Worm (Caenorhabditis elegans) whole organism, L2 larva: ENCODE measurements around the gene F10C2.3.

Experiments used
- C34F6.9 ChIP-seq: fragments of 150-350 bp; optimal IDR thresholded peaks from 2 replicates; lab custom pipeline; 2014; ENCODE audit warnings: missing biosample characterization, missing genetic modification characterization
- F13H6.1 ChIP-seq: sonication (generic microtip); optimal IDR thresholded peaks from 2 replicates; lab custom pipeline; 2016; ENCODE audit warnings: missing genetic modification characterization, missing compliant biosample characterization
- R02D3.7 ChIP-seq: fragments of 150-350 bp; optimal IDR thresholded peaks from 2 replicates; lab custom pipeline; 2014; ENCODE audit warnings: missing biosample characterization, missing genetic modification characterization
- Y55F3AM.14 ChIP-seq: fragments of 200-800 bp; sonication (Bioruptor generic); optimal IDR thresholded peaks from 2 replicates; lab custom pipeline; 2018; ENCODE audit warnings: mild to moderate bottlenecking, missing genetic modification characterization, missing compliant biosample characterization
- ZK546.5 ChIP-seq: sonication (generic microtip); optimal IDR thresholded peaks from 2 replicates; lab custom pipeline; 2017; ENCODE audit warnings: missing biosample characterization, missing genetic modification characterization
- alr-1 ChIP-seq: fragments of 150-350 bp; optimal IDR thresholded peaks from 2 replicates; lab custom pipeline; 2014; ENCODE audit warnings: missing biosample characterization, missing genetic modification characterization
- aly-2 ChIP-seq: fragments of 150-350 bp; optimal IDR thresholded peaks from 2 replicates; lab custom pipeline; 2014; ENCODE audit warnings: missing biosample characterization, missing genetic modification characterization
- ama-1 ChIP-seq: fragments of 150-350 bp; optimal IDR thresholded peaks from 2 replicates; lab custom pipeline; 2018; ENCODE audit warnings: inconsistent platforms
- blmp-1 ChIP-seq: sonication (generic microtip); optimal IDR thresholded peaks from 2 replicates; lab custom pipeline; 2017; ENCODE audit warnings: missing genetic modification characterization, mild to moderate bottlenecking, missing compliant biosample characterization, antibody characterized with exemption, moderate library complexity; ENCODE audit not compliant: insufficient read depth
- ceh-16 ChIP-seq: fragments of 150-350 bp; optimal IDR thresholded peaks from 2 replicates; lab custom pipeline; 2014; ENCODE audit warnings: missing biosample characterization, missing genetic modification characterization
- ceh-82 ChIP-seq: fragments of 150-350 bp; optimal IDR thresholded peaks from 2 replicates; lab custom pipeline; 2014; ENCODE audit warnings: missing biosample characterization, missing genetic modification characterization
- crh-2 ChIP-seq: sonication (generic microtip); optimal IDR thresholded peaks from 2 replicates; lab custom pipeline; 2017; ENCODE audit warnings: missing biosample characterization, missing genetic modification characterization
- dmd-4 ChIP-seq: sonication (generic microtip); optimal IDR thresholded peaks from 2 replicates; lab custom pipeline; 2017; ENCODE audit warnings: missing biosample characterization, missing genetic modification characterization
- egl-27 ChIP-seq: sonication (generic microtip); optimal IDR thresholded peaks from 3 replicates; lab custom pipeline; 2017; ENCODE audit warnings: missing biosample characterization, missing genetic modification reagents, missing genetic modification characterization
- elt-1 ChIP-seq: fragments of 150-350 bp; optimal IDR thresholded peaks from 2 replicates; lab custom pipeline; 2014; ENCODE audit warnings: missing biosample characterization, missing genetic modification characterization
- elt-3 ChIP-seq: sonication (generic microtip); optimal IDR thresholded peaks from 2 replicates; lab custom pipeline; 2017; ENCODE audit warnings: missing biosample characterization, missing genetic modification characterization
- fos-1 ChIP-seq: fragments of 150-350 bp; optimal IDR thresholded peaks from 2 replicates; lab custom pipeline; 2014; ENCODE audit warnings: missing biosample characterization, missing genetic modification characterization
- gmeb-1 ChIP-seq: fragments of 150-350 bp; optimal IDR thresholded peaks from 2 replicates; lab custom pipeline; 2014; ENCODE audit warnings: missing biosample characterization, missing genetic modification characterization
- lin-11 ChIP-seq: fragments of 150-350 bp; sonication (generic microtip); optimal IDR thresholded peaks from 2 replicates; lab custom pipeline; 2014; ENCODE audit warnings: missing biosample characterization, missing genetic modification characterization, inconsistent platforms, mixed read lengths
- lin-13 ChIP-seq: fragments of 150-350 bp; optimal IDR thresholded peaks from 2 replicates; lab custom pipeline; 2014; ENCODE audit warnings: missing biosample characterization, missing genetic modification reagents, missing genetic modification characterization
- lin-39 ChIP-seq: fragments of 150-350 bp; optimal IDR thresholded peaks from 2 replicates; lab custom pipeline; 2014; ENCODE audit warnings: missing biosample characterization, missing genetic modification reagents, missing genetic modification characterization
- lsy-2 ChIP-seq, 2 experiments: fragments of 150-350 bp in 1 of 2; sonication (generic microtip) in 1 of 2; optimal IDR thresholded peaks; 2 replicates each; lab custom pipeline; 2014 to 2017; ENCODE audit warnings: missing biosample characterization in 2 of 2, missing genetic modification characterization in 2 of 2
- mab-5 ChIP-seq: fragments of 150-350 bp; optimal IDR thresholded peaks from 2 replicates; lab custom pipeline; 2014; ENCODE audit warnings: missing biosample characterization, missing genetic modification characterization
- mbf-1 ChIP-seq: sonication (generic microtip); optimal IDR thresholded peaks from 2 replicates; lab custom pipeline; 2017; ENCODE audit warnings: missing biosample characterization, missing genetic modification characterization
- mdl-1 ChIP-seq, 2 experiments: fragments of 150-350 bp in 1 of 2; sonication (generic microtip) in 1 of 2; optimal IDR thresholded peaks; 2 replicates each; lab custom pipeline; 2017; ENCODE audit warnings: missing biosample characterization in 2 of 2, missing genetic modification characterization in 2 of 2
- nhr-10 ChIP-seq: sonication (generic microtip); optimal IDR thresholded peaks from 2 replicates; lab custom pipeline; 2017; ENCODE audit warnings: missing biosample characterization, missing genetic modification characterization
- nhr-11 ChIP-seq: fragments of 150-350 bp; optimal IDR thresholded peaks from 2 replicates; lab custom pipeline; 2014; ENCODE audit warnings: missing biosample characterization, missing genetic modification characterization
- nhr-12 ChIP-seq: fragments of 150-350 bp; optimal IDR thresholded peaks from 2 replicates; lab custom pipeline; 2014; ENCODE audit warnings: missing biosample characterization, missing genetic modification characterization
- nhr-129 ChIP-seq: fragments of 150-350 bp; optimal IDR thresholded peaks from 2 replicates; lab custom pipeline; 2014; ENCODE audit warnings: missing biosample characterization, missing genetic modification characterization
- nhr-21 ChIP-seq: fragments of 150-350 bp; optimal IDR thresholded peaks from 2 replicates; lab custom pipeline; 2014; ENCODE audit warnings: missing biosample characterization, missing genetic modification characterization
- nhr-23 ChIP-seq: fragments of 150-350 bp; optimal IDR thresholded peaks from 2 replicates; lab custom pipeline; 2014; ENCODE audit warnings: missing biosample characterization, missing genetic modification reagents, missing genetic modification characterization
- nhr-237 ChIP-seq: fragments of 150-350 bp; optimal IDR thresholded peaks from 2 replicates; lab custom pipeline; 2014; ENCODE audit warnings: missing biosample characterization, missing genetic modification characterization
- nhr-25 ChIP-seq: fragments of 150-350 bp; sonication (generic microtip); optimal IDR thresholded peaks from 3 replicates; lab custom pipeline; 2014; ENCODE audit warnings: missing biosample characterization, missing genetic modification characterization
- nhr-6 ChIP-seq: fragments of 150-350 bp; optimal IDR thresholded peaks from 2 replicates; lab custom pipeline; 2014; ENCODE audit warnings: missing biosample characterization, missing genetic modification characterization
- nhr-77 ChIP-seq: fragments of 150-350 bp; optimal IDR thresholded peaks from 2 replicates; lab custom pipeline; 2014; ENCODE audit warnings: missing biosample characterization, missing genetic modification characterization
- peb-1 ChIP-seq: fragments of 150-350 bp; optimal IDR thresholded peaks from 2 replicates; lab custom pipeline; 2014; ENCODE audit warnings: missing biosample characterization, missing genetic modification characterization
- sem-4 ChIP-seq: fragments of 150-350 bp; optimal IDR thresholded peaks from 2 replicates; lab custom pipeline; 2014; ENCODE audit warnings: missing biosample characterization, missing genetic modification reagents, missing genetic modification characterization
- skn-1 ChIP-seq: sonication (generic microtip); optimal IDR thresholded peaks from 2 replicates; lab custom pipeline; 2017; ENCODE audit warnings: missing biosample characterization, missing genetic modification characterization
- sma-3 ChIP-seq: sonication (generic microtip); optimal IDR thresholded peaks from 2 replicates; lab custom pipeline; 2016; ENCODE audit warnings: missing genetic modification reagents, missing genetic modification characterization, missing compliant biosample characterization
- sma-9 ChIP-seq, 2 experiments: fragments of 150-350 bp in 1 of 2; sonication (generic microtip) in 1 of 2; optimal IDR thresholded peaks; 2 replicates each; lab custom pipeline; 2014 to 2016; ENCODE audit warnings: missing genetic modification characterization in 2 of 2, mild to moderate bottlenecking in 1 of 2, missing biosample characterization in 1 of 2, missing compliant biosample characterization in 1 of 2, missing genetic modification reagents in 1 of 2, moderate library complexity in 1 of 2
- snpc-4 ChIP-seq: fragments of 150-350 bp; optimal IDR thresholded peaks from 2 replicates; lab custom pipeline; 2014; ENCODE audit warnings: missing biosample characterization, missing genetic modification characterization
- unc-39 ChIP-seq: fragments of 150-350 bp; optimal IDR thresholded peaks from 2 replicates; lab custom pipeline; 2014; ENCODE audit warnings: missing biosample characterization, missing genetic modification characterization
- unc-55 ChIP-seq: fragments of 150-350 bp; sonication (generic microtip); optimal IDR thresholded peaks from 3 replicates; lab custom pipeline; 2014; ENCODE audit warnings: missing biosample characterization, missing genetic modification reagents, missing genetic modification characterization
- unc-62 ChIP-seq: fragments of 150-350 bp; optimal IDR thresholded peaks from 2 replicates; lab custom pipeline; 2014; ENCODE audit warnings: missing biosample characterization, missing genetic modification reagents, missing genetic modification characterization
- zag-1 ChIP-seq: fragments of 150-350 bp; optimal IDR thresholded peaks from 2 replicates; lab custom pipeline; 2014; ENCODE audit warnings: missing biosample characterization, missing genetic modification characterization
- ztf-1 ChIP-seq: fragments of 200-800 bp; sonication (Bioruptor generic); conservative IDR thresholded peaks from 2 replicates; pipeline ENCODE4 v1.3.6; 2022; ENCODE audit warnings: missing genetic modification characterization, missing compliant biosample characterization
- ztf-11 ChIP-seq: sonication (generic microtip); optimal IDR thresholded peaks from 2 replicates; lab custom pipeline; 2017; ENCODE audit warnings: missing biosample characterization, missing genetic modification characterization
- ztf-4 ChIP-seq: fragments of 150-350 bp; optimal IDR thresholded peaks from 2 replicates; lab custom pipeline; 2014; ENCODE audit warnings: missing biosample characterization, missing genetic modification characterization

The F10C2.3 gene

ce11 chrV:11979673-11980561, 40.2 kb upstream of the F10C2.3 start, which contains the start of gene snr-4 (continued):
- no peak for TF ChIP-seq nhr-6
- TF ChIP-seq lin-39 (tag; lab: Kevin White, UChicago) = no peak
- TF ChIP-seq crh-2 (tag; lab: Kevin White, UChicago) = peak; percentile 96
- peak; percentile 80 for TF ChIP-seq mab-5 (tag; lab: Kevin White, UChicago)
- peak; percentile 100 for TF ChIP-seq snpc-4 (tag; lab: Kevin White, UChicago)
- peak; percentile 79 for TF ChIP-seq egl-27 (tag; lab: Kevin White, UChicago)
- TF ChIP-seq ceh-16 = peak; percentile 60
- no peak for TF ChIP-seq mbf-1 (tag; lab: Kevin White, UChicago)
- TF ChIP-seq alr-1 (tag; lab: Kevin White, UChicago) = no peak
- TF ChIP-seq mdl-1 (tag; optimal IDR thresholded peaks at IDR 0.05; lab: Kevin White, UChicago) = peak; percentile 80 to 86
- TF ChIP-seq lsy-2 (tag; optimal IDR thresholded peaks at IDR 0.05; lab: Kevin White, UChicago) = peak; percentile 86 to 91
- peak; percentile 89 for TF ChIP-seq gmeb-1 (tag; lab: Kevin White, UChicago)
- TF ChIP-seq dmd-4 (tag; lab: Kevin White, UChicago) = no peak
- peak; percentile 92 for TF ChIP-seq C34F6.9 (tag; lab: Kevin White, UChicago)

- TF ChIP-seq crh-2 (tag; lab: Kevin White, UChicago) (peak; percentile 50), lin-11 (tag; lab: Kevin White, UChicago) (peak; percentile 24), ztf-1 (no peak), unc-39 (tag; lab: Kevin White, UChicago) (no peak), ceh-82 (tag; lab: Kevin White, UChicago) (no peak), sma-9 (GFP tag; optimal IDR thresholded peaks at IDR 0.05; lab: Kevin White, UChicago) (peak; percentile 65), sma-9 (tag; optimal IDR thresholded peaks at IDR 0.05; lab: Kevin White, UChicago) (no peak), blmp-1 (tag; lab: Kevin White, UChicago) (no peak), nhr-237 (tag; lab: Kevin White, UChicago) (no peak), nhr-129 (tag; lab: Kevin White, UChicago) (peak; percentile 50), nhr-25 (tag; lab: Kevin White, UChicago) (peak; percentile 56), nhr-77 (no peak), lin-13 (peak; percentile 54), ama-1 (lab: Kevin White, UChicago) (peak; percentile 49), ztf-11 (tag; lab: Kevin White, UChicago) (no peak), nhr-10 (tag; lab: Kevin White, UChicago) (no peak), F13H6.1 (tag; lab: Kevin White, UChicago) (peak; percentile 26), unc-62 (GFP tag; lab: Kevin White, UChicago) (no peak), mbf-1 (tag; lab: Kevin White, UChicago) (no peak), mab-5 (tag; lab: Kevin White, UChicago) (no peak), nhr-12 (tag; lab: Kevin White, UChicago) (no peak), elt-3 (no peak), aly-2 (tag; lab: Kevin White, UChicago) (no peak), dmd-4 (tag; lab: Kevin White, UChicago) (no peak), lin-39 (tag; lab: Kevin White, UChicago) (no peak), nhr-11 (no peak), sem-4 (peak; percentile 15), mdl-1 (tag; optimal IDR thresholded peaks at IDR 0.05; lab: Kevin White, UChicago) (no peak), snpc-4 (tag; lab: Kevin White, UChicago) (peak; percentile 92), gmeb-1 (tag; lab: Kevin White, UChicago) (peak; percentile 90), unc-55 (peak; percentile 80), zag-1 (no peak), ceh-16 (no peak), egl-27 (tag; lab: Kevin White, UChicago) (no peak), nhr-6 (no peak), lsy-2 (tag; optimal IDR thresholded peaks at IDR 0.05; lab: Kevin White, UChicago) (peak; percentile 35 to 77), nhr-23 (tag; lab: Kevin White, UChicago) (no peak), fos-1 (tag; lab: Kevin White, UChicago) (peak; percentile 37), ztf-4 (tag; lab: Kevin White, UChicago) (peak; percentile 10), sma-3 (peak; percentile 70), elt-1 (tag; lab: Kevin White, UChicago) (no peak), C34F6.9 (tag; lab: Kevin White, UChicago) (peak; percentile 88), skn-1 (tag; lab: Kevin White, UChicago) (peak; percentile 82), ZK546.5 (tag; lab: Kevin White, UChicago) (no peak), nhr-21 (tag; lab: Kevin White, UChicago) (peak; percentile 33), R02D3.7 (tag; lab: Kevin White, UChicago) (no peak), alr-1 (tag; lab: Kevin White, UChicago) (no peak), peb-1 (tag; lab: Kevin White, UChicago) (no peak), Y55F3AM.14 (no peak)
Observed at ce11 chrV:11982309-11982708, 37.8 kb upstream of the F10C2.3 start, which contains the start of gene rpt-1. rpt-1 (minus strand) TSS chrV:11982397.
